Fruit fly (Drosophila melanogaster) whole organism, embryonic: Measurements from ENCODE around the gene CG14960.

Experiments used
- CG11456 ChIP-seq: fragments of 200-800 bp; sonication (Bioruptor generic); IDR thresholded peaks from 3 replicates; pipeline ENCODE4 v1.3.6; 2022; ENCODE audit warnings: missing biosample characterization, missing genetic modification characterization
- CG11696 ChIP-seq: fragments of 200-800 bp; sonication (Bioruptor generic); IDR thresholded peaks from 2 replicates; pipeline ENCODE4 v1.3.6; 2022; ENCODE audit warnings: missing biosample characterization, missing genetic modification characterization
- CG12299 ChIP-seq: fragments of 200-800 bp; sonication (Bioruptor generic); optimal IDR thresholded peaks from 2 replicates; lab custom pipeline; 2018; ENCODE audit warnings: missing biosample characterization, mild to moderate bottlenecking, missing genetic modification characterization
- CG12659 ChIP-seq: fragments of 200-800 bp; sonication (Bioruptor generic); optimal IDR thresholded peaks from 3 replicates; lab custom pipeline; 2017; ENCODE audit warnings: mild to moderate bottlenecking, missing biosample characterization, missing genetic modification reagents, missing genetic modification characterization
- CG12942 ChIP-seq: fragments of 200-800 bp; sonication (Bioruptor generic); optimal IDR thresholded peaks from 3 replicates; lab custom pipeline; 2016; ENCODE audit warnings: missing biosample characterization, missing genetic modification characterization
- CG14014 ChIP-seq: fragments of 200-800 bp; sonication (Bioruptor generic); IDR thresholded peaks from 2 replicates; pipeline ENCODE4 v1.3.6; 2022; ENCODE audit warnings: missing biosample characterization, missing genetic modification characterization
- CG14441 ChIP-seq: fragments of 200-800 bp; sonication (Bioruptor generic); IDR thresholded peaks from 2 replicates; pipeline ENCODE4 v1.3.6; 2022; ENCODE audit warnings: missing biosample characterization, missing genetic modification characterization
- CG15514 ChIP-seq: fragments of 200-800 bp; sonication (Bioruptor generic); optimal IDR thresholded peaks from 3 replicates; lab custom pipeline; 2017; ENCODE audit warnings: missing biosample characterization, missing genetic modification characterization, mild to moderate bottlenecking, moderate library complexity, missing genetic modification reagents
- CG17361 ChIP-seq: fragments of 200-800 bp; sonication (Bioruptor generic); IDR thresholded peaks from 3 replicates; pipeline ENCODE4 v1.3.6; 2022; ENCODE audit warnings: missing biosample characterization, missing genetic modification characterization
- CG18764 ChIP-seq: fragments of 200-800 bp; sonication (Bioruptor generic); optimal IDR thresholded peaks from 3 replicates; lab custom pipeline; 2016; ENCODE audit warnings: missing biosample characterization, missing genetic modification characterization
- CG2199 ChIP-seq: fragments of 200-800 bp; sonication (Bioruptor generic); IDR thresholded peaks from 3 replicates; pipeline ENCODE4 v1.3.6; 2022; ENCODE audit warnings: missing biosample characterization, missing genetic modification characterization
- CG2875 ChIP-seq: fragments of 200-800 bp; sonication (Bioruptor generic); optimal IDR thresholded peaks from 2 replicates; lab custom pipeline; 2017; ENCODE audit warnings: missing biosample characterization, mild to moderate bottlenecking, missing genetic modification characterization, missing genetic modification reagents
- CG3163 ChIP-seq: fragments of 200-800 bp; sonication (Bioruptor generic); optimal IDR thresholded peaks from 3 replicates; lab custom pipeline; 2016; ENCODE audit warnings: missing biosample characterization, missing genetic modification characterization
- CG3407 ChIP-seq: fragments of 200-800 bp; sonication (Bioruptor generic); optimal IDR thresholded peaks from 2 replicates; lab custom pipeline; 2018; ENCODE audit warnings: missing biosample characterization, mild to moderate bottlenecking, missing genetic modification characterization
- CG42726 ChIP-seq: fragments of 200-800 bp; sonication (Bioruptor generic); IDR thresholded peaks from 2 replicates; pipeline ENCODE4 v1.3.6; 2022; ENCODE audit warnings: missing biosample characterization, missing genetic modification characterization; ENCODE audit not compliant: partially characterized antibody
- CG4854 ChIP-seq: fragments of 200-800 bp; sonication (Bioruptor generic); optimal IDR thresholded peaks from 2 replicates; lab custom pipeline; 2016; ENCODE audit warnings: missing biosample characterization, missing genetic modification characterization, inconsistent platforms
- CG6254 ChIP-seq: fragments of 200-800 bp; sonication (Bioruptor generic); optimal IDR thresholded peaks from 3 replicates; lab custom pipeline; 2017; ENCODE audit warnings: mild to moderate bottlenecking, missing biosample characterization, missing genetic modification reagents, missing genetic modification characterization
- CG6683 ChIP-seq: fragments of 200-800 bp; sonication (Bioruptor generic); optimal IDR thresholded peaks from 2 replicates; lab custom pipeline; 2017; ENCODE audit warnings: missing biosample characterization, mild to moderate bottlenecking, missing genetic modification characterization, missing genetic modification reagents
- CG6813 ChIP-seq: fragments of 200-800 bp; sonication (Bioruptor generic); optimal IDR thresholded peaks from 2 replicates; lab custom pipeline; 2017; ENCODE audit warnings: missing biosample characterization, missing genetic modification characterization, mild to moderate bottlenecking, moderate library complexity, missing genetic modification reagents
- CG7839 ChIP-seq: fragments of 200-800 bp; sonication (Bioruptor generic); optimal IDR thresholded peaks from 3 replicates; lab custom pipeline; 2018; ENCODE audit warnings: missing biosample characterization, mild to moderate bottlenecking, missing genetic modification characterization, moderate library complexity
- CG9609 ChIP-seq: fragments of 200-800 bp; sonication (Bioruptor generic); optimal IDR thresholded peaks from 3 replicates; lab custom pipeline; 2016; ENCODE audit warnings: missing biosample characterization, missing genetic modification characterization
- CG9797 ChIP-seq: fragments of 200-800 bp; sonication (Bioruptor generic); optimal IDR thresholded peaks from 3 replicates; lab custom pipeline; 2018; ENCODE audit warnings: missing biosample characterization, mild to moderate bottlenecking, missing genetic modification characterization
- CG9932 ChIP-seq: fragments of 200-800 bp; sonication (Bioruptor generic); IDR thresholded peaks from 2 replicates; pipeline ENCODE4 v1.3.6; 2022; ENCODE audit warnings: missing biosample characterization, missing genetic modification characterization
- Deaf1 ChIP-seq: fragments of 200-800 bp; optimal IDR thresholded peaks from 3 replicates; lab custom pipeline; 2019; ENCODE audit warnings: missing biosample characterization, mild to moderate bottlenecking, missing genetic modification characterization, moderate library complexity
- Dfd ChIP-seq, 2 experiments: fragments of >200 bp; optimal IDR thresholded peaks; 2 replicates each; lab custom pipeline; 2017; ENCODE audit warnings: missing biosample characterization in 2 of 2, missing genetic modification characterization in 2 of 2
- Gug ChIP-seq: fragments of 200-800 bp; sonication (Bioruptor generic); IDR thresholded peaks from 4 replicates; pipeline ENCODE4 v1.3.6; 2022; ENCODE audit warnings: missing biosample characterization, missing genetic modification characterization
- HmgD ChIP-seq: fragments of 200-800 bp; sonication (Bioruptor generic); optimal IDR thresholded peaks from 3 replicates; lab custom pipeline; 2016; ENCODE audit warnings: missing biosample characterization, missing genetic modification characterization
- Oli ChIP-seq: fragments of 200-800 bp; sonication (Bioruptor generic); optimal IDR thresholded peaks from 2 replicates; lab custom pipeline; 2018; ENCODE audit warnings: missing biosample characterization, mild to moderate bottlenecking, missing genetic modification characterization, moderate library complexity
- Sry-δ ChIP-seq: fragments of 200-800 bp; sonication (Bioruptor generic); optimal IDR thresholded peaks from 2 replicates; lab custom pipeline; 2016; ENCODE audit warnings: missing biosample characterization, missing genetic modification characterization
- Usf ChIP-seq: fragments of 200-800 bp; sonication (Bioruptor generic); optimal IDR thresholded peaks from 2 replicates; lab custom pipeline; 2017; ENCODE audit warnings: missing genotype, missing biosample characterization, missing genetic modification characterization
- YL-1 ChIP-seq: fragments of 200-800 bp; sonication (Bioruptor generic); optimal IDR thresholded peaks from 3 replicates; lab custom pipeline; 2017; ENCODE audit warnings: missing biosample characterization, mild to moderate bottlenecking, missing genetic modification characterization
- bigmax ChIP-seq: fragments of 200-800 bp; sonication (Bioruptor generic); optimal IDR thresholded peaks from 2 replicates; lab custom pipeline; 2018; ENCODE audit warnings: missing biosample characterization, mild to moderate bottlenecking, missing genetic modification characterization
- cato ChIP-seq: fragments of 200-800 bp; sonication (Bioruptor generic); optimal IDR thresholded peaks from 2 replicates; lab custom pipeline; 2016; ENCODE audit warnings: missing biosample characterization, missing genetic modification characterization, borderline replicate concordance
- cwo ChIP-seq: fragments of 200-800 bp; sonication (Bioruptor generic); optimal IDR thresholded peaks from 3 replicates; lab custom pipeline; 2017; ENCODE audit warnings: missing biosample characterization, missing genetic modification characterization, mild to moderate bottlenecking, moderate library complexity, missing genetic modification reagents
- dimm ChIP-seq: fragments of 200-800 bp; sonication (Bioruptor generic); IDR thresholded peaks from 2 replicates; pipeline ENCODE4 v1.3.6; 2022; ENCODE audit warnings: missing biosample characterization, missing genetic modification characterization
- disco-r ChIP-seq: fragments of 200-800 bp; sonication (Bioruptor generic); optimal IDR thresholded peaks from 2 replicates; lab custom pipeline; 2016; ENCODE audit warnings: missing biosample characterization, missing genetic modification characterization
- en ChIP-seq: fragments of 200-800 bp; sonication (Bioruptor generic); optimal IDR thresholded peaks from 2 replicates; lab custom pipeline; 2016; ENCODE audit warnings: missing biosample characterization, missing genetic modification characterization
- gt ChIP-seq: fragments of 200-800 bp; sonication (Bioruptor generic); IDR thresholded peaks from 2 replicates; pipeline ENCODE4 v1.3.6; 2022; ENCODE audit warnings: missing biosample characterization, missing genetic modification characterization
- jumu ChIP-seq: fragments of 200-800 bp; sonication (Bioruptor generic); optimal IDR thresholded peaks from 3 replicates; lab custom pipeline; 2016; ENCODE audit warnings: missing biosample characterization, missing genetic modification characterization
- kah ChIP-seq: fragments of 200-800 bp; sonication (Bioruptor generic); optimal IDR thresholded peaks from 2 replicates; lab custom pipeline; 2018; ENCODE audit warnings: missing biosample characterization, mild to moderate bottlenecking, missing genetic modification characterization
- klu ChIP-seq: fragments of 200-800 bp; sonication (Bioruptor generic); IDR thresholded peaks from 2 replicates; pipeline ENCODE4 v1.3.6; 2022; ENCODE audit warnings: missing biosample characterization, missing genetic modification characterization
- knrl ChIP-seq: fragments of 200-800 bp; sonication (Bioruptor generic); IDR thresholded peaks from 3 replicates; pipeline ENCODE4 v1.3.6; 2022; ENCODE audit warnings: missing biosample characterization, missing genetic modification characterization; ENCODE audit not compliant: partially characterized antibody
- pnt ChIP-seq: fragments of 200-800 bp; sonication (Bioruptor generic); optimal IDR thresholded peaks from 3 replicates; lab custom pipeline; 2016; ENCODE audit warnings: missing biosample characterization, missing genetic modification characterization
- psq ChIP-seq: fragments of 200-800 bp; sonication (Bioruptor generic); optimal IDR thresholded peaks from 2 replicates; lab custom pipeline; 2017; ENCODE audit warnings: missing biosample characterization, missing genetic modification characterization
- scrt ChIP-seq: fragments of 200-800 bp; sonication (Bioruptor generic); optimal IDR thresholded peaks from 2 replicates; lab custom pipeline; 2018; ENCODE audit warnings: missing biosample characterization, mild to moderate bottlenecking, missing genetic modification characterization, moderate library complexity
- sd ChIP-seq: fragments of 200-800 bp; sonication (Bioruptor generic); optimal IDR thresholded peaks from 3 replicates; lab custom pipeline; 2018; ENCODE audit warnings: missing biosample characterization, mild to moderate bottlenecking, missing genetic modification characterization, moderate library complexity
- seq ChIP-seq: fragments of 200-800 bp; sonication (Bioruptor generic); IDR thresholded peaks from 2 replicates; pipeline ENCODE4 v1.3.6; 2022; ENCODE audit warnings: missing biosample characterization, missing genetic modification characterization
- tx ChIP-seq: fragments of 200-800 bp; sonication (Bioruptor generic); optimal IDR thresholded peaks from 2 replicates; lab custom pipeline; 2016; ENCODE audit warnings: missing biosample characterization, missing genetic modification characterization
- wdn ChIP-seq: fragments of 200-800 bp; sonication (Bioruptor generic); IDR thresholded peaks from 2 replicates; pipeline ENCODE4 v1.3.6; 2022; ENCODE audit warnings: missing biosample characterization, missing genetic modification characterization

CG14960 gene

dm6 chr3L:3224740-3225719, 45.8 kb upstream of the CG14960 start, which contains the start of gene Larp4B (continued):
- TF ChIP-seq CG12299 (no peak), CG11696 (GFP tag; lab: Robert Waterston, UW) (no peak), CG18764 (GFP tag; lab: Kevin White, UChicago) (no peak), Gug (GFP tag; lab: Robert Waterston, UW) (no peak), CG11456 (GFP tag; lab: Robert Waterston, UW) (no peak), CG14441 (GFP tag; lab: Robert Waterston, UW) (no peak), jumu (GFP tag; lab: Kevin White, UChicago) (peak; percentile 4), CG42726 (GFP tag; lab: Robert Waterston, UW) (0 out of 2 replicates have a peak, but pooled peaks have one; percentile 46), cwo (GFP tag; lab: Kevin White, UChicago) (no peak), seq (GFP tag; lab: Robert Waterston, UW) (no peak), YL-1 (GFP tag; lab: Kevin White, UChicago) (peak; percentile 40), CG6254 (GFP tag; lab: Kevin White, UChicago) (no peak), bigmax (GFP tag; lab: Kevin White, UChicago) (peak; percentile 19), wdn (no peak), CG9932 (peak; percentile 50), knrl (GFP tag; lab: Robert Waterston, UW) (peak; percentile 76), Usf (GFP tag; lab: Kevin White, UChicago) (no peak), gt (GFP tag; lab: Robert Waterston, UW) (no peak), CG14014 (GFP tag; lab: Robert Waterston, UW) (0 out of 2 replicates have a peak, but pooled peaks have one; percentile 27), CG15514 (peak; percentile 71), psq (GFP tag; lab: Kevin White, UChicago) (no peak), CG12942 (no peak), dimm (GFP tag; lab: Robert Waterston, UW) (no peak), CG12659 (GFP tag; lab: Kevin White, UChicago) (peak; percentile 27), CG3163 (peak; percentile 1), CG2875 (GFP tag; lab: Kevin White, UChicago) (no peak), CG6683 (GFP tag; lab: Kevin White, UChicago) (no peak), CG2199 (GFP tag; lab: Robert Waterston, UW) (0 out of 3 replicates have a peak, but pooled peaks have one; percentile 17), CG17361 (GFP tag; lab: Robert Waterston, UW) (no peak), klu (GFP tag; lab: Robert Waterston, UW) (no peak), HmgD (peak; percentile 35), pnt (GFP tag; lab: Kevin White, UChicago) (no peak), CG6813 (GFP tag; lab: Kevin White, UChicago) (no peak), tx (GFP tag; lab: Kevin White, UChicago) (no peak), CG7839 (tag; lab: Kevin White, UChicago) (no peak), Dfd (GFP tag; optimal IDR thresholded peaks at IDR 0.05; lab: Kevin White, UChicago) (no peak), CG9797 (peak; percentile 82), scrt (no peak), CG4854 (GFP tag; lab: Kevin White, UChicago) (no peak), kah (GFP tag; lab: Kevin White, UChicago) (peak; percentile 94), sd (tag; lab: Kevin White, UChicago) (peak; percentile 37), CG9609 (GFP tag; lab: Kevin White, UChicago) (no peak), Sry-δ (GFP tag; lab: Kevin White, UChicago) (peak; percentile 69), en (no peak), CG3407 (no peak), cato (GFP tag; lab: Kevin White, UChicago) (no peak), Deaf1 (tag; lab: Kevin White, UChicago) (no peak), Oli (no peak), disco-r (GFP tag; lab: Kevin White, UChicago) (peak; percentile 55)
